Worm (Caenorhabditis elegans) whole organism, L1 larva: ENCODE data around the gene T11F8.1.

ENCODE experiments used
- aly-2 ChIP-seq: fragments of 150-350 bp; optimal IDR thresholded peaks from 2 replicates; lab custom pipeline; 2014; ENCODE audit warnings: missing biosample characterization, missing genetic modification characterization
- blmp-1 ChIP-seq: fragments of 150-350 bp; optimal IDR thresholded peaks from 2 replicates; lab custom pipeline; 2014; ENCODE audit warnings: missing biosample characterization, missing genetic modification characterization
- elt-2 ChIP-seq: sonication (generic microtip); optimal IDR thresholded peaks from 2 replicates; lab custom pipeline; 2016; ENCODE audit warnings: missing genetic modification characterization, mild to moderate bottlenecking, inconsistent platforms, missing compliant biosample characterization, missing genetic modification reagents
- nhr-12 ChIP-seq: sonication (generic microtip); optimal IDR thresholded peaks from 2 replicates; lab custom pipeline; 2017; ENCODE audit warnings: missing biosample characterization, missing genetic modification characterization

- TF ChIP-seq nhr-12 (tag; lab: Kevin White, UChicago) (no peak), aly-2 (tag; lab: Kevin White, UChicago) (no peak), blmp-1 (tag; lab: Kevin White, UChicago) (no peak), elt-2 (no peak)
Observed at ce11 chrIV:5482231-5482630, 2.8 kb downstream of the T11F8.1 start, which contains the start of gene T11F8.12.
